Worm (Caenorhabditis elegans): ENCODE measurements around the gene C04B4.4.
"Not testable (repeated sequence)": the region's sequence is repeated elsewhere in the genome, so short reads cannot be mapped to it uniquely, and the experiment has no call there.

C04B4.4 gene

DNA sequence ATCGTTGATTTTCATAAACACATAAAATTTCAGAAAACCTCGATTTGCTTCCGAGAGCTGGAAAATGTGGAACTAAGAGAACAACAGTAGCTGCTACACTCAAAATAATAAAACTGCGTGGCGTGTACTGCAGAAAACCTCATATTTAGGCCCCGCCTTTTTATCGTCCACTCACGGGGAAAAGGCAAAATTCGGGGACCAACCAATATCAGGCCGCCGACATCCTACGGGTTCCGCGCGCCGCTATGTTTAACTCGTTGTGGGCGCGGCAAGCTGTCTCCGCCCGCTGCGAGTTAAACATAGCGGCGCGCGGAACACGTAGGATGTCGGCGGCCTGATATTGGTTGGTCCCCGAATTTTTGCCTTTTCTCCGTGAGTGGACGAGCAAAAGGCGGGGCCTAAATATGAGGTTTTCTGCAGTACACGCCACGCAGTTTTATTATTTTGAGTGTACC lies 17.4 kb downstream of the C04B4.4 start, which contains the start of gene F17A2.16:
Gene F17A2.16 (plus strand): TSS at position 405 of the 455 bp plus-strand sequence.
- TF ChIP-seq ets-7 (tag; optimal IDR thresholded peaks at IDR 0.05); ama-1 (optimal IDR thresholded peaks at IDR 0.05); ceh-36 (tag; optimal IDR thresholded peaks at IDR 0.05): not testable (repeated sequence)

- no peak for TF ChIP-seq flt-1 (GFP tag; IDR thresholded peaks at IDR 0.05)
- no peak for TF ChIP-seq ets-7 (tag; optimal IDR thresholded peaks at IDR 0.05)
- TF ChIP-seq tbx-37 (GFP tag; conservative IDR thresholded peaks at IDR 0.05), result no peak
- TF ChIP-seq hmg-4 (GFP tag; optimal IDR thresholded peaks at IDR 0.05), result no peak
- no peak for TF ChIP-seq tbx-11 (GFP tag; IDR thresholded peaks at IDR 0.05)
- no peak for TF ChIP-seq hnd-1 (tag; optimal IDR thresholded peaks at IDR 0.05)
Observed at ce11 chrX:12313779-12314178, 23.1 kb downstream of the C04B4.4 start.

DNA sequence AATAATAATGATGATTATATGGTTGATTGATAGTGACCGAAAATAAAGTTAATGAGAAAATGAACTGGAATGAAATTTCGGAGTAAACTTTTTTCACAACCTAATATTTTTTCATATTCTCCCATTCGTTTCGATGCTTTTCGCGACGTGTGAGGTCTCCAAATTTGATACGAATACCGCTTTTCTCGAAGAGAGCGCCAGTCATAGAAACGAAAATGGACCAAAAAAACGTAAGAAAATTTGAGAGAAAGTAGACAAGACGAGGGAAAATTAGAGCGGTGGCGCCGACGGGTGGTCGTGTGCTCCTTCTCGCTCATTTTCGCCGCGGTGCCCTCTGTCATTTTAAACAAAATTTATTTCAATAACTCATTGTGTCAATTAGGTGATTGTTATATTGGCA lies 23.8 kb downstream of the C04B4.4 start:
- TF ChIP-seq tra-4 (tag; optimal IDR thresholded peaks at IDR 0.05) (no peak), aly-1 (tag; optimal IDR thresholded peaks at IDR 0.05) (no peak), ceh-36 (tag; optimal IDR thresholded peaks at IDR 0.05) (no peak), ets-7 (tag; optimal IDR thresholded peaks at IDR 0.05) (no peak), tbx-37 (GFP tag; conservative IDR thresholded peaks at IDR 0.05) (no peak), hnd-1 (tag; optimal IDR thresholded peaks at IDR 0.05) (no peak), sea-1 (GFP tag; conservative IDR thresholded peaks at IDR 0.05) (no peak), pes-1 (GFP tag; IDR thresholded peaks at IDR 0.05) (no peak), hmg-4 (GFP tag; optimal IDR thresholded peaks at IDR 0.05) (no peak), flt-1 (GFP tag; IDR thresholded peaks at IDR 0.05) (no peak), B0310.2 (tag; optimal IDR thresholded peaks at IDR 0.05) (no peak), ceh-13 (GFP tag; optimal IDR thresholded peaks at IDR 0.05) (no peak), scrt-1 (GFP tag; IDR thresholded peaks at IDR 0.05) (no peak)

- no peak for TF ChIP-seq sea-1 (GFP tag; conservative IDR thresholded peaks at IDR 0.05)
- TF ChIP-seq ceh-36 (tag; optimal IDR thresholded peaks at IDR 0.05), result no peak
- no peak for TF ChIP-seq ama-1 (optimal IDR thresholded peaks at IDR 0.05)
- no peak for TF ChIP-seq tbx-37 (GFP tag; conservative IDR thresholded peaks at IDR 0.05)
- no peak for TF ChIP-seq hnd-1 (tag; optimal IDR thresholded peaks at IDR 0.05)
- TF ChIP-seq pes-1 (GFP tag; IDR thresholded peaks at IDR 0.05), result no peak
- TF ChIP-seq tbx-11 (GFP tag; IDR thresholded peaks at IDR 0.05), result no peak
- no peak for TF ChIP-seq hmg-4 (GFP tag; optimal IDR thresholded peaks at IDR 0.05)
- TF ChIP-seq ceh-13 (GFP tag; optimal IDR thresholded peaks at IDR 0.05), result no peak
- no peak for TF ChIP-seq aly-1 (tag; optimal IDR thresholded peaks at IDR 0.05)
- no peak for TF ChIP-seq ets-7 (tag; optimal IDR thresholded peaks at IDR 0.05)
- TF ChIP-seq flt-1 (GFP tag; IDR thresholded peaks at IDR 0.05), result no peak
- TF ChIP-seq tra-4 (tag; optimal IDR thresholded peaks at IDR 0.05), result no peak
- no peak for TF ChIP-seq B0310.2 (tag; optimal IDR thresholded peaks at IDR 0.05)
Observed at ce11 chrX:12315268-12315667, 24.6 kb downstream of the C04B4.4 start, which contains the start of gene xtr-2. Gene xtr-2 (plus strand): TSS chrX:12315568.

DNA sequence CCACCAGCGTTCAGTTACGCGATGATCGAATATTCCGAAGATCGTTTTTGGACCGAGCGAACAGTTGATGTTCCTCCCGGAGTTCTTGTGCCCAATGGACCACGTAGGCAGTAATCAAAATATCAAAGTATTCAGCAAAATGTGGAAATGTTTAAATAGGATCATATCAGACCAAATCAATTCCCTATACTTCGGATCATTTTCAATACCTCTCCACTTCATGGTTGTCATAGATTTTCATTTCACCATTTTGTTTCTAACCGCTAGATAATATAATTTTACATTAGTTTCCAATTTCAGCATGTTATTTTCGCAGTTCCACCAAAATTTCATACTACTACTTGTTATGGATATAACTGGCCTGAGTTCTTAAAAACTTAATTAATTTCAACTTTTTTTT lies 26.9 kb downstream of the C04B4.4 start:
- TF ChIP-seq B0310.2 (tag; optimal IDR thresholded peaks at IDR 0.05), result no peak
- TF ChIP-seq F13C5.2 (tag; optimal IDR thresholded peaks at IDR 0.05), result no peak
- no peak for TF ChIP-seq ceh-36 (tag; optimal IDR thresholded peaks at IDR 0.05)
- no peak for TF ChIP-seq hnd-1 (tag; optimal IDR thresholded peaks at IDR 0.05)
- no peak for TF ChIP-seq hmg-4 (GFP tag; optimal IDR thresholded peaks at IDR 0.05)
- no peak for TF ChIP-seq tbx-37 (GFP tag; conservative IDR thresholded peaks at IDR 0.05)
- no peak for TF ChIP-seq aly-1 (tag; optimal IDR thresholded peaks at IDR 0.05)
- TF ChIP-seq ets-7 (tag; optimal IDR thresholded peaks at IDR 0.05), result no peak
- no peak for TF ChIP-seq ceh-13 (GFP tag; optimal IDR thresholded peaks at IDR 0.05)
- TF ChIP-seq scrt-1 (GFP tag; IDR thresholded peaks at IDR 0.05), result no peak
- TF ChIP-seq sea-1 (GFP tag; conservative IDR thresholded peaks at IDR 0.05), result no peak
- TF ChIP-seq hmbx-1 (tag; optimal IDR thresholded peaks at IDR 0.05), result no peak
- no peak for TF ChIP-seq tra-4 (tag; optimal IDR thresholded peaks at IDR 0.05)
- no peak for TF ChIP-seq tbx-11 (GFP tag; IDR thresholded peaks at IDR 0.05)
- TF ChIP-seq ama-1 (optimal IDR thresholded peaks at IDR 0.05), result no peak
- no peak for TF ChIP-seq pes-1 (GFP tag; IDR thresholded peaks at IDR 0.05)
- TF ChIP-seq flt-1 (GFP tag; IDR thresholded peaks at IDR 0.05), result no peak

- TF ChIP-seq aly-1 (tag; optimal IDR thresholded peaks at IDR 0.05) (no peak), ceh-13 (GFP tag; optimal IDR thresholded peaks at IDR 0.05) (no peak), tbx-37 (GFP tag; conservative IDR thresholded peaks at IDR 0.05) (no peak), F13C5.2 (tag; optimal IDR thresholded peaks at IDR 0.05) (no peak), tra-4 (tag; optimal IDR thresholded peaks at IDR 0.05) (no peak), pes-1 (GFP tag; IDR thresholded peaks at IDR 0.05) (no peak), ets-7 (tag; optimal IDR thresholded peaks at IDR 0.05) (no peak), B0310.2 (tag; optimal IDR thresholded peaks at IDR 0.05) (no peak), hmg-4 (GFP tag; optimal IDR thresholded peaks at IDR 0.05) (no peak), hmbx-1 (tag; optimal IDR thresholded peaks at IDR 0.05) (no peak), ama-1 (optimal IDR thresholded peaks at IDR 0.05) (no peak), tbx-11 (GFP tag; IDR thresholded peaks at IDR 0.05) (no peak)
Observed at ce11 chrX:12320737-12321136, 30.1 kb downstream of the C04B4.4 start, which contains the start of gene ceh-40. Gene ceh-40 (minus strand): TSS chrX:12320777.

DNA sequence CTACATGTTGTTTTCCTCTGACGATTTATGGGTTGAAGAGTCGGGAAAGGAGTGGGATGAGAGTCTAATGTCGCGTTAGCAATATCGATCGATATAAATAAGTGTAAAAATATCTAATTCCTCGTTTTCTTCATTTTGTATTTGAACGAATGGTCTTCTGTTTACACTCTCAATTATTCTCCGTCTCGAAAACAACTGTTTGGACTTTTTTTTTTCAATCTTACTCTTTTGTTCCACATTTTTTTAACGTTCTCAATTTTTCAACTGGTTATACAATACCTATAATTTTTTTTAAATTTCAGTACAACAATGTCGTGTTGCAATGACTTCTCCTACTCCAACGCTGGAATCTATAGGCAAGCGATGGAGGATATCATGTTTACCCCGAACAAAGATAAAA lies 30.7 kb downstream of the C04B4.4 start, which contains the start of gene F17A2.13:
Gene F17A2.13 (plus strand): TSS at position 301 of the 400 bp plus-strand sequence.
- TF ChIP-seq ceh-13 (GFP tag; optimal IDR thresholded peaks at IDR 0.05) (no peak), flt-1 (GFP tag; IDR thresholded peaks at IDR 0.05) (no peak)

ce11 chrX:12323439-12323838 lies 32.8 kb downstream of the C04B4.4 start, which contains the start of gene srd-40:
Gene srd-40 (plus strand): TSS chrX:12323739.
- TF ChIP-seq hmg-4 (GFP tag; optimal IDR thresholded peaks at IDR 0.05), result no peak
- no peak for TF ChIP-seq hnd-1 (tag; optimal IDR thresholded peaks at IDR 0.05)
- TF ChIP-seq sea-1 (GFP tag; conservative IDR thresholded peaks at IDR 0.05), result no peak
- TF ChIP-seq tra-4 (tag; optimal IDR thresholded peaks at IDR 0.05), result no peak
- TF ChIP-seq ama-1 (optimal IDR thresholded peaks at IDR 0.05), result no peak
- TF ChIP-seq F13C5.2 (tag; optimal IDR thresholded peaks at IDR 0.05), result no peak
